Worm (Caenorhabditis elegans) whole organism, late embryonic: ENCODE results near the gene F38H4.5.

Experiments
- C08G9.2 ChIP-seq: sonication (generic microtip); optimal IDR thresholded peaks from 2 replicates; lab custom pipeline; 2016; ENCODE audit warnings: mild to moderate bottlenecking, missing genetic modification characterization, moderate library complexity, missing compliant biosample characterization
- F13H6.1 ChIP-seq: sonication (generic microtip); optimal IDR thresholded peaks from 2 replicates; lab custom pipeline; 2016; ENCODE audit warnings: missing genetic modification characterization, missing compliant biosample characterization
- K09A11.1 ChIP-seq: sonication (generic microtip); optimal IDR thresholded peaks from 2 replicates; lab custom pipeline; 2017; ENCODE audit warnings: antibody characterized with exemption, mild to moderate bottlenecking, missing genetic modification characterization, missing compliant biosample characterization; ENCODE audit not compliant: insufficient read depth
- T23F11.4 ChIP-seq: fragments of 200-800 bp; sonication (Bioruptor generic); optimal IDR thresholded peaks from 2 replicates; lab custom pipeline; 2018; ENCODE audit warnings: mild to moderate bottlenecking, missing genetic modification characterization, missing compliant biosample characterization
- ceh-14 ChIP-seq: sonication (generic microtip); optimal IDR thresholded peaks from 2 replicates; lab custom pipeline; 2016; ENCODE audit warnings: missing genotype, missing genetic modification characterization, missing compliant biosample characterization
- ceh-18 ChIP-seq: sonication (generic microtip); optimal IDR thresholded peaks from 2 replicates; lab custom pipeline; 2016; ENCODE audit warnings: missing genetic modification characterization, missing compliant biosample characterization
- ceh-19 ChIP-seq: fragments of 200-800 bp; sonication (Bioruptor generic); optimal IDR thresholded peaks from 2 replicates; lab custom pipeline; 2018; ENCODE audit warnings: mild to moderate bottlenecking, missing genetic modification characterization, missing compliant biosample characterization
- ceh-30 ChIP-seq: fragments of 150-350 bp; optimal IDR thresholded peaks from 2 replicates; lab custom pipeline; 2014; ENCODE audit warnings: missing biosample characterization, missing genetic modification characterization
- ceh-31 ChIP-seq: sonication (generic microtip); optimal IDR thresholded peaks from 2 replicates; lab custom pipeline; 2016; ENCODE audit warnings: missing genetic modification characterization, missing compliant biosample characterization
- ceh-34 ChIP-seq: sonication (generic microtip); optimal IDR thresholded peaks from 2 replicates; lab custom pipeline; 2016; ENCODE audit warnings: mild to moderate bottlenecking, missing genetic modification characterization, missing compliant biosample characterization
- ceh-48 ChIP-seq: sonication (generic microtip); optimal IDR thresholded peaks from 2 replicates; lab custom pipeline; 2016; ENCODE audit warnings: missing genetic modification characterization, inconsistent platforms, missing compliant biosample characterization
- che-1 ChIP-seq: sonication (generic microtip); optimal IDR thresholded peaks from 2 replicates; lab custom pipeline; 2016; ENCODE audit warnings: mild to moderate bottlenecking, missing genetic modification characterization, missing compliant biosample characterization
- dmd-4 ChIP-seq: sonication (generic microtip); optimal IDR thresholded peaks from 2 replicates; lab custom pipeline; 2016; ENCODE audit warnings: borderline replicate concordance, missing genetic modification characterization, missing compliant biosample characterization
- dve-1 ChIP-seq: sonication (generic microtip); optimal IDR thresholded peaks from 2 replicates; lab custom pipeline; 2017; ENCODE audit warnings: antibody characterized with exemption, mild to moderate bottlenecking, missing genetic modification characterization, missing compliant biosample characterization
- elt-2 ChIP-seq: sonication (generic microtip); optimal IDR thresholded peaks from 2 replicates; lab custom pipeline; 2016; ENCODE audit warnings: missing genetic modification reagents, missing genetic modification characterization, missing compliant biosample characterization
- elt-4 ChIP-seq: sonication (generic microtip); optimal IDR thresholded peaks from 2 replicates; lab custom pipeline; 2016; ENCODE audit warnings: missing genetic modification characterization, missing compliant biosample characterization
- ets-4 ChIP-seq: sonication (generic microtip); optimal IDR thresholded peaks from 2 replicates; lab custom pipeline; 2016; ENCODE audit warnings: missing genetic modification characterization, missing compliant biosample characterization
- eyg-1 ChIP-seq: sonication (generic microtip); optimal IDR thresholded peaks from 2 replicates; lab custom pipeline; 2016; ENCODE audit warnings: missing genotype, missing genetic modification characterization, missing compliant biosample characterization
- fax-1 ChIP-seq: sonication (generic microtip); optimal IDR thresholded peaks from 2 replicates; lab custom pipeline; 2016; ENCODE audit warnings: missing genotype, missing genetic modification characterization, missing compliant biosample characterization
- fkh-10 ChIP-seq: fragments of 150-350 bp; optimal IDR thresholded peaks from 2 replicates; lab custom pipeline; 2014; ENCODE audit warnings: missing biosample characterization, missing genetic modification reagents, missing genetic modification characterization
- fkh-6 ChIP-seq: sonication (generic microtip); optimal IDR thresholded peaks from 2 replicates; lab custom pipeline; 2016; ENCODE audit warnings: missing genetic modification characterization, missing compliant biosample characterization
- hlh-13 ChIP-seq: fragments of 200-800 bp; sonication (Bioruptor generic); optimal IDR thresholded peaks from 2 replicates; lab custom pipeline; 2018; ENCODE audit warnings: mild to moderate bottlenecking, missing genetic modification characterization, missing compliant biosample characterization
- hlh-15 ChIP-seq: sonication (generic microtip); optimal IDR thresholded peaks from 2 replicates; lab custom pipeline; 2016; ENCODE audit warnings: missing genetic modification characterization, missing compliant biosample characterization
- hlh-6 ChIP-seq: sonication (generic microtip); optimal IDR thresholded peaks from 2 replicates; lab custom pipeline; 2016; ENCODE audit warnings: missing genotype, missing genetic modification characterization, missing compliant biosample characterization
- hlh-8 ChIP-seq: sonication (generic microtip); optimal IDR thresholded peaks from 2 replicates; lab custom pipeline; 2016; ENCODE audit warnings: missing genotype, missing genetic modification characterization, missing compliant biosample characterization
- lim-6 ChIP-seq: sonication (generic microtip); optimal IDR thresholded peaks from 2 replicates; lab custom pipeline; 2016; ENCODE audit warnings: missing genetic modification characterization, missing compliant biosample characterization
- nfya-1 ChIP-seq: sonication (generic microtip); optimal IDR thresholded peaks from 2 replicates; lab custom pipeline; 2017; ENCODE audit warnings: missing genetic modification characterization, mild to moderate bottlenecking, missing compliant biosample characterization, antibody characterized with exemption, moderate library complexity
- nhr-11 ChIP-seq: fragments of 150-350 bp; optimal IDR thresholded peaks from 2 replicates; lab custom pipeline; 2014; ENCODE audit warnings: missing biosample characterization, missing genetic modification characterization
- pag-3 ChIP-seq: sonication (generic microtip); optimal IDR thresholded peaks from 2 replicates; lab custom pipeline; 2016; ENCODE audit warnings: missing compliant biosample characterization, missing genetic modification characterization, borderline replicate concordance
- pat-9 ChIP-seq: fragments of 200-800 bp; sonication (Bioruptor generic); optimal IDR thresholded peaks from 2 replicates; lab custom pipeline; 2018; ENCODE audit warnings: mild to moderate bottlenecking, missing genetic modification characterization, moderate library complexity, missing compliant biosample characterization
- ref-2 ChIP-seq: sonication (generic microtip); optimal IDR thresholded peaks from 2 replicates; lab custom pipeline; 2016; ENCODE audit warnings: missing genetic modification characterization, missing compliant biosample characterization
- rnt-1 ChIP-seq: sonication (generic microtip); optimal IDR thresholded peaks from 2 replicates; lab custom pipeline; 2016; ENCODE audit warnings: missing genetic modification characterization, missing compliant biosample characterization
- sox-4 ChIP-seq: sonication (generic microtip); optimal IDR thresholded peaks from 2 replicates; lab custom pipeline; 2017; ENCODE audit warnings: mild to moderate bottlenecking, missing genetic modification characterization, inconsistent platforms, missing compliant biosample characterization
- syd-9 ChIP-seq: sonication (generic microtip); optimal IDR thresholded peaks from 2 replicates; lab custom pipeline; 2016; ENCODE audit warnings: mild to moderate bottlenecking, missing genetic modification characterization, moderate library complexity, missing compliant biosample characterization
- tbx-2 ChIP-seq: sonication (generic microtip); optimal IDR thresholded peaks from 2 replicates; lab custom pipeline; 2016; ENCODE audit warnings: missing genetic modification characterization, missing compliant biosample characterization
- ttx-3 ChIP-seq: sonication (generic microtip); optimal IDR thresholded peaks from 2 replicates; lab custom pipeline; 2016; ENCODE audit warnings: missing genetic modification reagents, missing genetic modification characterization, missing compliant biosample characterization
- unc-42 ChIP-seq: sonication (generic microtip); optimal IDR thresholded peaks from 2 replicates; lab custom pipeline; 2016; ENCODE audit warnings: missing genotype, missing genetic modification characterization, missing compliant biosample characterization
- unc-55 ChIP-seq: sonication (generic microtip); optimal IDR thresholded peaks from 2 replicates; lab custom pipeline; 2017; ENCODE audit warnings: missing biosample characterization, missing genetic modification reagents, missing genetic modification characterization

F38H4.5 gene

ce11 chrIV:11857159-11857565 lies 5.2 kb downstream of the F38H4.5 start:
- TF ChIP-seq ceh-34 (tag; lab: Kevin White, UChicago) (peak; percentile 72), tbx-2 (peak; percentile 89), F13H6.1 (tag; lab: Kevin White, UChicago) (peak; percentile 16), ref-2 (tag; lab: Kevin White, UChicago) (peak; percentile 58), ttx-3 (tag; lab: Kevin White, UChicago) (no peak), pag-3 (tag; lab: Kevin White, UChicago) (peak; percentile 57), unc-42 (tag; lab: Kevin White, UChicago) (peak; percentile 76), ceh-31 (tag; lab: Kevin White, UChicago) (peak; percentile 67), fkh-6 (tag; lab: Kevin White, UChicago) (no peak), fax-1 (tag; lab: Kevin White, UChicago) (peak; percentile 42), rnt-1 (tag; lab: Kevin White, UChicago) (peak; percentile 84), sox-4 (tag; lab: Kevin White, UChicago) (peak; percentile 5), unc-55 (GFP tag; lab: Kevin White, UChicago) (peak; percentile 93), T23F11.4 (GFP tag; lab: Kevin White, UChicago) (peak; percentile 7), ets-4 (peak; percentile 10), eyg-1 (tag; lab: Kevin White, UChicago) (peak; percentile 59), ceh-14 (tag; lab: Kevin White, UChicago) (peak; percentile 36), nhr-11 (tag; lab: Kevin White, UChicago) (no peak), ceh-18 (tag; lab: Kevin White, UChicago) (peak; percentile 92), fkh-10 (GFP tag; lab: Kevin White, UChicago) (no peak), hlh-6 (tag; lab: Kevin White, UChicago) (peak; percentile 44), hlh-13 (no peak), ceh-19 (GFP tag; lab: Kevin White, UChicago) (peak; percentile 3), dve-1 (tag; lab: Kevin White, UChicago) (peak; percentile 61), dmd-4 (tag; lab: Kevin White, UChicago) (peak; percentile 47), hlh-8 (tag; lab: Kevin White, UChicago) (no peak), K09A11.1 (tag; lab: Kevin White, UChicago) (peak; percentile 6), ceh-30 (tag; lab: Kevin White, UChicago) (no peak), nfya-1 (tag; lab: Kevin White, UChicago) (peak; percentile 98), ceh-48 (peak; percentile 3), elt-2 (tag; lab: Kevin White, UChicago) (peak; percentile 8), pat-9 (tag; lab: Kevin White, UChicago) (peak; percentile 47), lim-6 (tag; lab: Kevin White, UChicago) (no peak), syd-9 (tag; lab: Kevin White, UChicago) (peak; percentile 15), C08G9.2 (tag; lab: Kevin White, UChicago) (peak; percentile 44), hlh-15 (tag; lab: Kevin White, UChicago) (no peak)

ce11 chrIV:11858142-11858541 lies 6.2 kb downstream of the F38H4.5 start, which contains the start of gene let-92:
let-92 (plus strand) TSS chrIV:11858442.
- TF ChIP-seq elt-4 = no peak
- TF ChIP-seq, all 69 proteins: peak for 0

ce11 chrIV:11859995-11860605 lies 8.1 kb downstream of the F38H4.5 start, which contains the start of gene mob-1:
mob-1 (plus strand) TSS chrIV:11860555.
- TF ChIP-seq che-1 (tag; lab: Kevin White, UChicago) = no peak
- TF ChIP-seq pat-9 (tag; lab: Kevin White, UChicago) = no peak
- no peak for TF ChIP-seq ceh-14 (tag; lab: Kevin White, UChicago)
